Worm (Caenorhabditis elegans) whole organism, midembryonic: Measurements from ENCODE around the gene irg-3.

ENCODE experiments used
- T22C8.4 ChIP-seq: fragments of 200-800 bp; sonication (Bioruptor generic); IDR thresholded peaks from 2 replicates; pipeline ENCODE4 v1.3.6; 2022; ENCODE audit warnings: missing genetic modification characterization, missing compliant biosample characterization
- cog-1 ChIP-seq: sonication (generic microtip); optimal IDR thresholded peaks from 2 replicates; lab custom pipeline; 2016; ENCODE audit warnings: missing genetic modification characterization, missing compliant biosample characterization
- klf-2 ChIP-seq: fragments of 200-800 bp; sonication (Bioruptor generic); conservative IDR thresholded peaks from 2 replicates; pipeline ENCODE4 v1.3.6; 2022; ENCODE audit warnings: missing genetic modification reagents, missing genetic modification characterization, missing compliant biosample characterization
- med-1 ChIP-seq: sonication (generic microtip); optimal IDR thresholded peaks from 2 replicates; lab custom pipeline; 2017; ENCODE audit warnings: missing genetic modification characterization, mild to moderate bottlenecking, missing compliant biosample characterization, antibody characterized with exemption, missing genetic modification reagents; ENCODE audit not compliant: insufficient read depth
- ref-1 ChIP-seq: fragments of 200-800 bp; sonication (Bioruptor generic); conservative IDR thresholded peaks from 2 replicates; pipeline ENCODE4 v1.3.6; 2022; ENCODE audit warnings: missing genetic modification reagents, missing genetic modification characterization, missing compliant biosample characterization
- tab-1 ChIP-seq: fragments of 200-800 bp; sonication (Bioruptor generic); IDR thresholded peaks from 2 replicates; pipeline ENCODE4 v1.3.6; 2022; ENCODE audit warnings: missing genetic modification characterization, missing compliant biosample characterization
- ztf-23 ChIP-seq: fragments of 200-800 bp; sonication (Bioruptor generic); IDR thresholded peaks from 2 replicates; pipeline ENCODE4 v1.3.6; 2022; ENCODE audit warnings: missing genetic modification reagents, missing genetic modification characterization, missing compliant biosample characterization

DNA sequence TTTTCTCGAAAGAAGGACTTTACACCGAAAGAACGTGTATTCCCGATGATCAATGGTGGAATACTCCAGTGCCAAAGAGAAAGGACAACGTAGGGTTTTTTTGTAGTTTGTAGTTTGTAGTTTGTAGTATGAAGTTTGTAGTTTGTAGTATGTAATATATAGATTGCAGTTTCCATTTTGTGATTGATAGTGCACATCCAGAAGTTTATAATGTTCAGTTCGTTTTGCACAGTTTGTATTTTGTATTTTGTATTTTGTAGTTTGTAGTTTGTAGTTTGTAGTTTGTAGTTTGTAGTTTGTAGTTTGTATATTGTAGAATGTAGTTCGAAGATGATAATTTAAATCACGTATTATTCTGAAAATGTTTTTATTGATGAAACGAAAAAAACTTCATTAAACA is 25.1 kb downstream of the irg-3 start:
- no peak for TF ChIP-seq ztf-23 (GFP tag; lab: Robert Waterston, UW)
- TF ChIP-seq cog-1 (tag; lab: Kevin White, UChicago), result no peak
- TF ChIP-seq klf-2 (GFP tag; lab: Robert Waterston, UW), result no peak
- no peak for TF ChIP-seq med-1 (GFP tag; lab: Kevin White, UChicago)
- no peak for TF ChIP-seq ref-1 (GFP tag; lab: Robert Waterston, UW)
- TF ChIP-seq tab-1 (GFP tag; lab: Robert Waterston, UW), result no peak
- no peak for TF ChIP-seq T22C8.4 (GFP tag; lab: Robert Waterston, UW)
